Worm (Caenorhabditis elegans) whole organism, L4 larva: ENCODE data around the gene col-167.

Experiments
- F10B5.3 ChIP-seq: sonication (generic microtip); optimal IDR thresholded peaks from 2 replicates; lab custom pipeline; 2016; ENCODE audit warnings: mild to moderate bottlenecking, missing genetic modification characterization, missing compliant biosample characterization
- F37D6.2 ChIP-seq: sonication (generic microtip); optimal IDR thresholded peaks from 2 replicates; lab custom pipeline; 2016; ENCODE audit warnings: mild to moderate bottlenecking, missing genetic modification characterization, missing compliant biosample characterization
- F44E2.7 ChIP-seq: fragments of 200-800 bp; sonication (Bioruptor generic); IDR thresholded peaks from 2 replicates; pipeline ENCODE4 v2.1.2; 2022; ENCODE audit warnings: missing genetic modification characterization, missing compliant biosample characterization
- F49E8.2 ChIP-seq: sonication (generic microtip); optimal IDR thresholded peaks from 2 replicates; lab custom pipeline; 2016; ENCODE audit warnings: missing compliant biosample characterization, mild to moderate bottlenecking, missing genetic modification characterization, borderline replicate concordance
- R02D3.7 ChIP-seq: fragments of 150-350 bp; sonication (generic microtip); optimal IDR thresholded peaks from 3 replicates; lab custom pipeline; 2014; ENCODE audit warnings: missing biosample characterization, missing genetic modification characterization
- T20F7.1 ChIP-seq: fragments of 200-800 bp; sonication (Bioruptor generic); optimal IDR thresholded peaks from 2 replicates; lab custom pipeline; 2018; ENCODE audit warnings: mild to moderate bottlenecking, missing genetic modification characterization, missing compliant biosample characterization
- T26A8.4 ChIP-seq: fragments of 200-800 bp; sonication (Bioruptor generic); IDR thresholded peaks from 2 replicates; pipeline ENCODE4 v1.3.6; 2022; ENCODE audit warnings: missing genetic modification characterization, missing compliant biosample characterization
- Y48G9A.11 ChIP-seq: fragments of 200-800 bp; sonication (Bioruptor generic); IDR thresholded peaks from 2 replicates; pipeline ENCODE4 v1.3.6; 2022; ENCODE audit warnings: missing genetic modification reagents, missing genetic modification characterization, missing compliant biosample characterization
- Y5F2A.4 ChIP-seq: fragments of 200-800 bp; sonication (Bioruptor generic); optimal IDR thresholded peaks from 2 replicates; lab custom pipeline; 2018; ENCODE audit warnings: mild to moderate bottlenecking, missing genetic modification characterization, missing compliant biosample characterization
- Y75B8A.6 ChIP-seq: fragments of 200-800 bp; sonication (Bioruptor generic); IDR thresholded peaks from 2 replicates; pipeline ENCODE4 v1.3.6; 2022; ENCODE audit warnings: missing genetic modification reagents, missing genetic modification characterization, missing compliant biosample characterization
- ZK546.5 ChIP-seq, 2 experiments: sonication (generic microtip); optimal IDR thresholded peaks; 2 replicates each; lab custom pipeline; 2017; ENCODE audit warnings: missing biosample characterization in 2 of 2, missing genetic modification characterization in 2 of 2
- aha-1 ChIP-seq: fragments of 150-350 bp; peaks from one replicate; lab custom pipeline; 2014; ENCODE audit warnings: missing biosample characterization, missing genetic modification characterization
- ama-1 ChIP-seq: fragments of 150-350 bp; optimal IDR thresholded peaks from 2 replicates; lab custom pipeline; 2014; ENCODE audit warnings: inconsistent platforms, mixed read lengths
- arid-1 ChIP-seq: fragments of 200-800 bp; sonication (Bioruptor generic); conservative IDR thresholded peaks from 2 replicates; pipeline ENCODE4 v1.3.6; 2022; ENCODE audit warnings: missing genetic modification reagents, missing genetic modification characterization, missing compliant biosample characterization
- ceh-28 ChIP-seq: fragments of 150-350 bp; optimal IDR thresholded peaks from 2 replicates; lab custom pipeline; 2014; ENCODE audit warnings: missing biosample characterization, missing genetic modification reagents, missing genetic modification characterization
- ceh-32 ChIP-seq: sonication (generic microtip); optimal IDR thresholded peaks from 2 replicates; lab custom pipeline; 2016; ENCODE audit warnings: mild to moderate bottlenecking, missing genetic modification characterization, missing compliant biosample characterization; ENCODE audit not compliant: poor library complexity
- ceh-44 ChIP-seq: fragments of 200-800 bp; sonication (Bioruptor generic); IDR thresholded peaks from 2 replicates; pipeline ENCODE4 v1.3.6; 2022; ENCODE audit warnings: missing genetic modification reagents, missing genetic modification characterization, missing compliant biosample characterization
- ces-1 ChIP-seq: fragments of 150-350 bp; sonication (generic microtip); optimal IDR thresholded peaks from 4 replicates; lab custom pipeline; 2014; ENCODE audit warnings: missing biosample characterization, missing genetic modification reagents, missing genetic modification characterization
- cey-2 ChIP-seq: sonication (generic microtip); optimal IDR thresholded peaks from 3 replicates; lab custom pipeline; 2017; ENCODE audit warnings: missing genetic modification characterization, mild to moderate bottlenecking, missing compliant biosample characterization, antibody characterized with exemption, borderline replicate concordance; ENCODE audit not compliant: insufficient read depth
- ctbp-1 ChIP-seq: fragments of 200-800 bp; sonication (Bioruptor generic); IDR thresholded peaks from 2 replicates; pipeline ENCODE4 v1.3.6; 2022; ENCODE audit warnings: missing genetic modification reagents, missing genetic modification characterization, missing compliant biosample characterization
- daf-8 ChIP-seq: fragments of 200-800 bp; sonication (Bioruptor generic); IDR thresholded peaks from 2 replicates; pipeline ENCODE4 v1.3.6; 2022; ENCODE audit warnings: missing genetic modification characterization, missing compliant biosample characterization
- dmd-6 ChIP-seq: fragments of 200-800 bp; sonication (Bioruptor generic); IDR thresholded peaks from 2 replicates; pipeline ENCODE4 v1.3.6; 2022; ENCODE audit warnings: missing genetic modification reagents, missing genetic modification characterization, missing compliant biosample characterization
- dmd-8 ChIP-seq: fragments of 200-800 bp; sonication (Bioruptor generic); IDR thresholded peaks from 2 replicates; pipeline ENCODE4 v1.3.6; 2022; ENCODE audit warnings: missing genetic modification characterization, missing compliant biosample characterization
- dve-1 ChIP-seq: sonication (generic microtip); optimal IDR thresholded peaks from 2 replicates; lab custom pipeline; 2017; ENCODE audit warnings: antibody characterized with exemption, mild to moderate bottlenecking, missing genetic modification characterization, missing compliant biosample characterization; ENCODE audit not compliant: insufficient read depth
- egl-27 ChIP-seq: sonication (generic microtip); optimal IDR thresholded peaks from 3 replicates; lab custom pipeline; 2017; ENCODE audit warnings: missing biosample characterization, missing genetic modification reagents, missing genetic modification characterization
- egl-43 ChIP-seq: fragments of 200-800 bp; sonication (Bioruptor generic); IDR thresholded peaks from 2 replicates; pipeline ENCODE4 v1.3.6; 2022; ENCODE audit warnings: missing genetic modification reagents, missing genetic modification characterization, missing compliant biosample characterization
- fos-1 ChIP-seq: fragments of 150-350 bp; optimal IDR thresholded peaks from 2 replicates; lab custom pipeline; 2014; ENCODE audit warnings: missing biosample characterization, missing genetic modification characterization
- hif-1 ChIP-seq, 2 experiments: sonication (generic microtip); optimal IDR thresholded peaks; 2 replicates each; lab custom pipeline; 2016 to 2017; ENCODE audit warnings: missing compliant biosample characterization in 2 of 2, missing genetic modification characterization in 2 of 2, missing genetic modification reagents in 2 of 2, missing genotype in 2 of 2, mild to moderate bottlenecking in 1 of 2
- hlh-30 ChIP-seq: sonication (generic microtip); optimal IDR thresholded peaks from 2 replicates; lab custom pipeline; 2017; ENCODE audit warnings: antibody characterized with exemption, mild to moderate bottlenecking, missing genetic modification characterization, missing compliant biosample characterization; ENCODE audit not compliant: insufficient read depth
- lin-13 ChIP-seq: fragments of 150-350 bp; optimal IDR thresholded peaks from 2 replicates; lab custom pipeline; 2014; ENCODE audit warnings: missing biosample characterization, missing genetic modification reagents, missing genetic modification characterization
- lin-39 ChIP-seq: fragments of 150-350 bp; optimal IDR thresholded peaks from 2 replicates; lab custom pipeline; 2014; ENCODE audit warnings: missing biosample characterization, missing genetic modification reagents, missing genetic modification characterization
- lir-3 ChIP-seq: sonication (generic microtip); optimal IDR thresholded peaks from 2 replicates; lab custom pipeline; 2016; ENCODE audit warnings: mild to moderate bottlenecking, missing genetic modification characterization, missing compliant biosample characterization
- mdl-1 ChIP-seq, 2 experiments: fragments of 150-350 bp in 1 of 2; sonication (generic microtip) in 1 of 2; optimal IDR thresholded peaks; 2 replicates each; lab custom pipeline; 2014 to 2017; ENCODE audit warnings: missing biosample characterization in 2 of 2, missing genetic modification characterization in 2 of 2
- mdt-29 ChIP-seq: fragments of 200-800 bp; sonication (Bioruptor generic); IDR thresholded peaks from 2 replicates; pipeline ENCODE4 v1.3.6; 2022; ENCODE audit warnings: missing genetic modification reagents, missing genetic modification characterization, missing compliant biosample characterization
- nhr-237 ChIP-seq: sonication (generic microtip); optimal IDR thresholded peaks from 2 replicates; lab custom pipeline; 2017; ENCODE audit warnings: missing biosample characterization, missing genetic modification characterization
- nhr-25 ChIP-seq: sonication (generic microtip); optimal IDR thresholded peaks from 2 replicates; lab custom pipeline; 2017; ENCODE audit warnings: missing genetic modification characterization, mild to moderate bottlenecking, missing compliant biosample characterization, antibody characterized with exemption, moderate library complexity, borderline replicate concordance; ENCODE audit not compliant: insufficient read depth
- nhr-48 ChIP-seq: sonication (generic microtip); optimal IDR thresholded peaks from 2 replicates; lab custom pipeline; 2016; ENCODE audit warnings: mild to moderate bottlenecking, missing genetic modification characterization, missing compliant biosample characterization
- nhr-6 ChIP-seq: fragments of 150-350 bp; optimal IDR thresholded peaks from 2 replicates; lab custom pipeline; 2014; ENCODE audit warnings: missing biosample characterization, missing genetic modification characterization
- nhr-76 ChIP-seq: fragments of 150-350 bp; optimal IDR thresholded peaks from 2 replicates; lab custom pipeline; 2014; ENCODE audit warnings: missing biosample characterization, missing genetic modification characterization
- nhr-77 ChIP-seq: fragments of 150-350 bp; optimal IDR thresholded peaks from 2 replicates; lab custom pipeline; 2014; ENCODE audit warnings: missing biosample characterization, missing genetic modification characterization
- pha-4 ChIP-seq, 2 experiments: fragments of 150-350 bp in 1 of 2; fragments of 200-800 bp in 1 of 2; sonication (Bioruptor generic) in 1 of 2; IDR thresholded peaks in 1 of 2; optimal IDR thresholded peaks in 1 of 2; 2 replicates each; pipeline versions ENCODE4 v1.3.6 to Lab custom; 2014 to 2022; ENCODE audit warnings: missing genetic modification characterization in 2 of 2, missing genetic modification reagents in 2 of 2, missing biosample characterization in 1 of 2, missing compliant biosample characterization in 1 of 2
- php-3 ChIP-seq: fragments of 200-800 bp; sonication (Bioruptor generic); IDR thresholded peaks from 2 replicates; pipeline ENCODE4 v1.3.6; 2022; ENCODE audit warnings: missing genetic modification reagents, missing genetic modification characterization, missing compliant biosample characterization
- rbr-2 ChIP-seq: sonication (generic microtip); optimal IDR thresholded peaks from 2 replicates; lab custom pipeline; 2016; ENCODE audit warnings: missing genotype, missing genetic modification characterization, missing compliant biosample characterization
- sdz-12 ChIP-seq: fragments of 200-800 bp; sonication (Bioruptor generic); optimal IDR thresholded peaks from 2 replicates; lab custom pipeline; 2018; ENCODE audit warnings: mild to moderate bottlenecking, missing genetic modification characterization, missing compliant biosample characterization
- snpc-4 ChIP-seq: fragments of 150-350 bp; optimal IDR thresholded peaks from 2 replicates; lab custom pipeline; 2014; ENCODE audit warnings: missing biosample characterization, missing genetic modification characterization
- tag-97 ChIP-seq: fragments of 200-800 bp; sonication (Bioruptor generic); IDR thresholded peaks from 2 replicates; pipeline ENCODE4 v1.3.6; 2022; ENCODE audit warnings: missing genetic modification characterization, missing compliant biosample characterization
- tra-1 ChIP-seq: fragments of 200-800 bp; sonication (Bioruptor generic); IDR thresholded peaks from 2 replicates; pipeline ENCODE4 v1.3.6; 2022; ENCODE audit warnings: missing genetic modification reagents, missing genetic modification characterization, missing compliant biosample characterization
- zag-1 ChIP-seq: fragments of 150-350 bp; optimal IDR thresholded peaks from 2 replicates; lab custom pipeline; 2014; ENCODE audit warnings: missing biosample characterization, missing genetic modification characterization
- zfp-2 ChIP-seq: sonication (generic microtip); optimal IDR thresholded peaks from 2 replicates; lab custom pipeline; 2016; ENCODE audit warnings: mild to moderate bottlenecking, missing genetic modification characterization, missing compliant biosample characterization
- zfp-3 ChIP-seq: fragments of 200-800 bp; sonication (Bioruptor generic); conservative IDR thresholded peaks from 2 replicates; pipeline ENCODE4 v1.3.6; 2022; ENCODE audit warnings: missing genetic modification reagents, missing genetic modification characterization, missing compliant biosample characterization
- ztf-11 ChIP-seq: fragments of 150-350 bp; optimal IDR thresholded peaks from 2 replicates; lab custom pipeline; 2014; ENCODE audit warnings: missing biosample characterization, missing genetic modification characterization

The col-167 gene

ce11 chrX:6338446-6338845 lies 15.2 kb downstream of the col-167 start:
- TF ChIP-seq ama-1 (lab: Kevin White, UChicago) (no peak), ctbp-1 (GFP tag; lab: Robert Waterston, UW) (no peak), F49E8.2 (tag; lab: Kevin White, UChicago) (no peak), lir-3 (tag; lab: Kevin White, UChicago) (no peak), tra-1 (no peak), R02D3.7 (no peak), ces-1 (GFP tag; lab: Kevin White, UChicago) (no peak), daf-8 (no peak), nhr-77 (tag; lab: Kevin White, UChicago) (peak; percentile 65), rbr-2 (tag; lab: Kevin White, UChicago) (no peak), F10B5.3 (tag; lab: Kevin White, UChicago) (no peak), dve-1 (tag; lab: Kevin White, UChicago) (peak; percentile 96), Y75B8A.6 (GFP tag; lab: Robert Waterston, UW) (no peak), sdz-12 (GFP tag; lab: Kevin White, UChicago) (no peak), ztf-11 (tag; lab: Kevin White, UChicago) (no peak), Y48G9A.11 (no peak), ceh-28 (no peak), hif-1 (tag; optimal IDR thresholded peaks at IDR 0.05; lab: Kevin White, UChicago) (peak in 1 of 2 experiments; percentile 19), zag-1 (tag; lab: Kevin White, UChicago) (no peak), F44E2.7 (no peak), hlh-30 (tag; lab: Kevin White, UChicago) (peak; percentile 30), fos-1 (tag; lab: Kevin White, UChicago) (no peak), nhr-25 (tag; lab: Kevin White, UChicago) (no peak), Y5F2A.4 (GFP tag; lab: Kevin White, UChicago) (no peak), nhr-76 (no peak), tag-97 (GFP tag; lab: Robert Waterston, UW) (no peak), dmd-6 (GFP tag; lab: Robert Waterston, UW) (peak; percentile 86), snpc-4 (tag; lab: Kevin White, UChicago) (no peak), cey-2 (tag; lab: Kevin White, UChicago) (no peak), lin-39 (tag; lab: Kevin White, UChicago) (no peak), ceh-44 (GFP tag; lab: Robert Waterston, UW) (no peak), mdl-1 (tag; optimal IDR thresholded peaks at IDR 0.05; lab: Kevin White, UChicago) (no peak), nhr-6 (tag; lab: Kevin White, UChicago) (no peak), pha-4 (GFP tag; IDR thresholded peaks at IDR 0.05; lab: Robert Waterston, UW) (no peak), pha-4 (tag; optimal IDR thresholded peaks at IDR 0.05; lab: Kevin White, UChicago) (no peak), zfp-3 (no peak), egl-43 (GFP tag; lab: Robert Waterston, UW) (no peak), dmd-8 (no peak), egl-27 (tag; lab: Kevin White, UChicago) (no peak), lin-13 (GFP tag; lab: Kevin White, UChicago) (no peak), ceh-32 (tag; lab: Kevin White, UChicago) (no peak), T20F7.1 (no peak), php-3 (peak; percentile 85), mdt-29 (GFP tag; lab: Robert Waterston, UW) (0 out of 2 replicates have a peak, but pooled peaks have one; percentile 37), arid-1 (no peak), ZK546.5 (tag; optimal IDR thresholded peaks at IDR 0.05; lab: Kevin White, UChicago) (no peak), F37D6.2 (no peak), nhr-237 (tag; lab: Kevin White, UChicago) (no peak), nhr-48 (tag; lab: Kevin White, UChicago) (peak; percentile 20), T26A8.4 (GFP tag; lab: Robert Waterston, UW) (peak; percentile 54; the same call in 1 of the 2 replicates), zfp-2 (tag; lab: Kevin White, UChicago) (no peak), aha-1 (peak; percentile 83)
